Fruit fly (Drosophila melanogaster) Kc167 (cell line): ENCODE results near the gene CG3857.

Experiments
- Sin3A ChIP-seq: fragments of >200 bp; optimal IDR thresholded peaks from 2 replicates; lab custom pipeline; 2018; ENCODE audit warnings: missing external identifiers
- insv ChIP-seq: fragments of >200 bp; optimal IDR thresholded peaks from 3 replicates; lab custom pipeline; 2018; ENCODE audit warnings: missing external identifiers
- psq ChIP-seq: fragments of >200 bp; optimal IDR thresholded peaks from 2 replicates; lab custom pipeline; 2017; ENCODE audit warnings: missing external identifiers

DNA sequence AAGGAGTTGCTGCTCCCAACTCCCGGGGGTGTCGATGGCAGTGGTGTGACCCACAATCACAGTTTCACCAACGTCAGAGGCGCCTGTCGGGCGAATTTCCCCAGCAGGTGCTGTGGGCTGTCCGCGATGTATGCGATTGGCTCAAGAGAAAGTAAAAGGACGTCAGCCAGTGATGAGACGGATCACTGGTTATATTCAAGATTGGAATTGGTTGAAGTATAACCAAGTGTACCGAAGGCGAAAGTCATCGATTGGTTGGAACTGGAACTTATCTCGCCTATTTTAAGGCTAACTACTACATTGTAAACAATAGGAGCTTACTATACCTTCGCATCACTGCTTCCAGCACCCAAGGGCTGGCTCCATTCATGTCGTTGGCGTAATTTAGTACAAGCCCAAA lies 36.8 kb downstream of the CG3857 start, which contains the start of gene CG32801:
- no peak for TF ChIP-seq Sin3A (lab: Kevin White, UChicago)
- no peak for TF ChIP-seq psq (lab: Kevin White, UChicago)
- TF ChIP-seq insv (lab: Kevin White, UChicago) = no peak
